Worm (Caenorhabditis elegans): ENCODE measurements around the gene gcc-1.
A peak's percentile ranks its signal among the peaks of the same experiment; 100 is the strongest.

The gcc-1 gene

DNA sequence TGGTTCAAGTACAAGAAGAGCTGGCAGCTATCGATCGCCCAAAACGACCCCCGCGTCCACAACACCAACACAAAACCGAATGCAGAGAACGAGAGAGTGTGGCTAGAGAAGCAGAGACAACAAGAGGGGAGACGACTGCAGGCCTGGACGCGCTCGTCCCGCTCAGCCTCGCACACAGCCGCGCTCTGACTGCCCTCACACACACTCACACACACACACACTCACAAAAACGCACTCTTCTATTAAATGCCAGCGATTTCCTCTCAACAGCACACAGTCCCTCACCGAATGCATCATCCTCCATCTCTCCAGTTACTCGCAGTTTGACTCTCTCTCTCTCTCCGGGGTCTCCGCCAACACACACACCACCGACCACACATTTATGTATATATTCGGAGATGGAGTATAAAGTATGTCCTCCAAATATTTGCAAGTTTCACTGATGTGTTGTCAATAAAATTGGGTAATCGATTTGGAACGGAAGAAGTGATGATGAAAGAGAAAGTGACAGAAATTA, 32.1 kb upstream of the gcc-1 start (continued):
- TF ChIP-seq bed-2 (GFP tag; IDR thresholded peaks at IDR 0.05) (peak; percentile 61; the same call in 1 of the 2 replicates), egrh-3 (GFP tag; IDR thresholded peaks at IDR 0.05) (peak; percentile 76), ceh-91 (GFP tag; IDR thresholded peaks at IDR 0.05) (no peak), dox-1 (GFP tag; IDR thresholded peaks at IDR 0.05) (peak; percentile 94), snpc-1.1 (tag; optimal IDR thresholded peaks at IDR 0.05; ENCODE audit: insufficient read depth) (peak; percentile 23), F52B5.7 (tag; optimal IDR thresholded peaks at IDR 0.05) (peak; percentile 49), K11D2.4 (GFP tag; IDR thresholded peaks at IDR 0.05) (peak; percentile 76), F37B4.10 (GFP tag; IDR thresholded peaks at IDR 0.05) (no peak), B0261.1 (tag; optimal IDR thresholded peaks at IDR 0.05) (peak; percentile 13), snpc-1.3 (tag; optimal IDR thresholded peaks at IDR 0.05; ENCODE audit: insufficient read depth) (no peak), rpc-1 (optimal IDR thresholded peaks at IDR 0.05) (no peak), rpc-1 (tag; optimal IDR thresholded peaks at IDR 0.05) (no peak)

DNA sequence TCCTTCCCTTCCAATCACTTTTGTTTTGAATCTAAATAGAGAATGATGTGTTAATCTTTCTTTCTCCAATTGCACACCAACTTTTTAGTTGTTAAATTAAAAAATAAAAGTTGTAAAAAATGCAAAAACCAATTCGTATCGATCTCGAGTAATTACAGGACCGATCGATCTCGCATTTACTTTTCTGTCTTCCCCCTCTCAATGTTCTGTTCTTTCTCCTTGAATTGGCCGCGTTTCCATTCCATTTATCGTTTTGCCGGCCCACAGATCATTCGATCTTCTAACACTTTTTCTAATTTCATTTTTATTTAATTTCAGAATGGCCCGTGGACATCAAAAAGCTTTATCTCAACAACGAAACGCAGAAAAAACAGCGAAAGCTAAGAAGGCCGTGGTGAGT, 24.6 kb upstream of the gcc-1 start, which contains the start of gene K10B3.1:
Gene K10B3.1 (plus strand): TSS at position 301 of the 400 bp plus-strand sequence.
- TF ChIP-seq zim-3 (tag; optimal IDR thresholded peaks at IDR 0.05): no peak
- no peak for TF ChIP-seq ekl-4 (GFP tag; IDR thresholded peaks at IDR 0.05)
- no peak for TF ChIP-seq akir-1 (GFP tag; optimal IDR thresholded peaks at IDR 0.05)
- no peak for TF ChIP-seq hrde-1 (tag; optimal IDR thresholded peaks at IDR 0.05; ENCODE audit: borderline replicate concordance)
- no peak for TF ChIP-seq xnd-1 (tag; optimal IDR thresholded peaks at IDR 0.05)
- TF ChIP-seq ceh-27 (GFP tag; optimal IDR thresholded peaks at IDR 0.05): no peak
- TF ChIP-seq attf-6 (GFP tag; IDR thresholded peaks at IDR 0.05): no peak
- no peak for TF ChIP-seq nhr-27 (tag; optimal IDR thresholded peaks at IDR 0.05)
- TF ChIP-seq somi-1 (GFP tag; optimal IDR thresholded peaks at IDR 0.05): no peak
- TF ChIP-seq tbx-9 (tag; optimal IDR thresholded peaks at IDR 0.05; ENCODE audit: borderline replicate concordance): no peak
- no peak for TF ChIP-seq mcd-1 (GFP tag; IDR thresholded peaks at IDR 0.05)
- TF ChIP-seq lsy-27 (tag; optimal IDR thresholded peaks at IDR 0.05; ENCODE audit: borderline replicate concordance, insufficient read depth): no peak
- no peak for TF ChIP-seq efl-1 (GFP tag; optimal IDR thresholded peaks at IDR 0.05)
- TF ChIP-seq Y53F4B.3 (GFP tag; IDR thresholded peaks at IDR 0.05): no peak
- no peak for TF ChIP-seq ztf-22 (GFP tag; optimal IDR thresholded peaks at IDR 0.05)
- TF ChIP-seq athp-1 (tag; optimal IDR thresholded peaks at IDR 0.05): no peak
- no peak for TF ChIP-seq Y56A3A.18 (GFP tag; IDR thresholded peaks at IDR 0.05)
- no peak for TF ChIP-seq repo-1 (tag; optimal IDR thresholded peaks at IDR 0.05)
- no peak for TF ChIP-seq nfyb-1 (GFP tag; IDR thresholded peaks at IDR 0.05)

DNA sequence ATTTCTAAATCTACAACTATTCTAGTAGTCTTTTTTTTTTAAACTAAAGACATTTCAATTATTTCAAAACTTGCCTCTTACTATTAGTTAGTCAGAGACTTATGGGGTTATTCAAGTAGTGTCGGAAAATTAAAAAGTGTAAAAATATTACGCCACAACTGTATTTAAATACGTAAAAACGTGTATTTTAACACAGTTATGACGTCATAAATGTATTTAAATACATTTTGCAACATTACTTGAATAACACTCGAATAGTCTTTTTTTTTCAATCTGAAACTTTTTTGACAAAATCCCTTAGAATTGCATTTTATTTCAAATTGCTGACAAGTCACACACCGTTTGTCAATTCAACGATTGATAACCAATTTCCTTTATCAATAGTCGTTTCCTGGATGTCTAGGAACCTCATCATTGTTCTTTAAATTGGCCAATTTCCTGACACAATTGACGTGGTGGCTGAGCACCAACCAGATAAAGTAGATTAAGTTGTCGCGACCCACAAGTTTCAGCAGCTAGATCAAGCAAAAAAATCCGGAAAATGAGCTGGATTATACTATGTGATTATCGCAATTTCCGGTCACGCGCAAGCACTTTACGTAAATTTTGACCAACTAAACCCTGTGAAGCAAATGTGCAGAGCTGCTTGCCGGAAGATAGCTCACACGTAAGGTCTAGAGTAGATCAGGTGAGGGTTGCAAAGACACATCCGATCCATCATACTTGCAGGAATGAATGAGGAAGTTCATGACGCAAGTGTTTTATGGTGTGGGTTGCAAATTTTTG, 20.0 kb upstream of the gcc-1 start:
- TF ChIP-seq athp-1 (tag; optimal IDR thresholded peaks at IDR 0.05) (no peak), rec-8 (tag; optimal IDR thresholded peaks at IDR 0.05) (no peak), ceh-58 (GFP tag; IDR thresholded peaks at IDR 0.05) (no peak), C06A6.2 (GFP tag; conservative IDR thresholded peaks at IDR 0.05) (no peak), ceh-100 (GFP tag; IDR thresholded peaks at IDR 0.05) (no peak), F39B2.1 (GFP tag; IDR thresholded peaks at IDR 0.05) (no peak), lsy-27 (tag; optimal IDR thresholded peaks at IDR 0.05; ENCODE audit: borderline replicate concordance, insufficient read depth) (no peak)
